Worm (Caenorhabditis elegans) whole organism, late embryonic: ENCODE measurements around the gene Y43F8B.28.

ENCODE experiments used
- C38D4.7 ChIP-seq: fragments of 200-800 bp; sonication (Bioruptor generic); optimal IDR thresholded peaks from 2 replicates; lab custom pipeline; 2018; ENCODE audit warnings: mild to moderate bottlenecking, missing genetic modification characterization, moderate library complexity, missing compliant biosample characterization
- F13H6.1 ChIP-seq: sonication (generic microtip); optimal IDR thresholded peaks from 2 replicates; lab custom pipeline; 2016; ENCODE audit warnings: missing genetic modification characterization, missing compliant biosample characterization
- K02D7.2 ChIP-seq: sonication (generic microtip); optimal IDR thresholded peaks from 2 replicates; lab custom pipeline; 2017; ENCODE audit warnings: mild to moderate bottlenecking, missing genetic modification characterization, missing compliant biosample characterization
- K09A11.1 ChIP-seq: sonication (generic microtip); optimal IDR thresholded peaks from 2 replicates; lab custom pipeline; 2017; ENCODE audit warnings: antibody characterized with exemption, mild to moderate bottlenecking, missing genetic modification characterization, missing compliant biosample characterization; ENCODE audit not compliant: insufficient read depth
- T23F11.4 ChIP-seq: fragments of 200-800 bp; sonication (Bioruptor generic); optimal IDR thresholded peaks from 2 replicates; lab custom pipeline; 2018; ENCODE audit warnings: mild to moderate bottlenecking, missing genetic modification characterization, missing compliant biosample characterization
- Y22D7AL.16 ChIP-seq: sonication (generic microtip); optimal IDR thresholded peaks from 2 replicates; lab custom pipeline; 2016; ENCODE audit warnings: missing genetic modification characterization, missing compliant biosample characterization
- ama-1 ChIP-seq: fragments of 150-350 bp; optimal IDR thresholded peaks from 2 replicates; lab custom pipeline; 2014
- ceh-18 ChIP-seq: sonication (generic microtip); optimal IDR thresholded peaks from 2 replicates; lab custom pipeline; 2016; ENCODE audit warnings: missing genetic modification characterization, missing compliant biosample characterization
- ceh-24 ChIP-seq: sonication (generic microtip); optimal IDR thresholded peaks from 2 replicates; lab custom pipeline; 2016; ENCODE audit warnings: mild to moderate bottlenecking, missing genetic modification characterization, missing compliant biosample characterization
- ceh-30 ChIP-seq: fragments of 150-350 bp; optimal IDR thresholded peaks from 2 replicates; lab custom pipeline; 2014; ENCODE audit warnings: missing biosample characterization, missing genetic modification characterization
- ceh-31 ChIP-seq: sonication (generic microtip); optimal IDR thresholded peaks from 2 replicates; lab custom pipeline; 2016; ENCODE audit warnings: missing genetic modification characterization, missing compliant biosample characterization
- ceh-45 ChIP-seq: fragments of 200-800 bp; sonication (Bioruptor generic); IDR thresholded peaks from 2 replicates; pipeline ENCODE4 v1.3.6; 2022; ENCODE audit warnings: missing genetic modification reagents, missing genetic modification characterization, missing compliant biosample characterization
- ceh-9 ChIP-seq: sonication (generic microtip); optimal IDR thresholded peaks from 2 replicates; lab custom pipeline; 2016; ENCODE audit warnings: mild to moderate bottlenecking, missing genetic modification characterization, inconsistent platforms, missing compliant biosample characterization
- che-1 ChIP-seq: sonication (generic microtip); optimal IDR thresholded peaks from 2 replicates; lab custom pipeline; 2016; ENCODE audit warnings: mild to moderate bottlenecking, missing genetic modification characterization, missing compliant biosample characterization
- dmd-4 ChIP-seq: sonication (generic microtip); optimal IDR thresholded peaks from 2 replicates; lab custom pipeline; 2016; ENCODE audit warnings: borderline replicate concordance, missing genetic modification characterization, missing compliant biosample characterization
- dve-1 ChIP-seq: sonication (generic microtip); optimal IDR thresholded peaks from 2 replicates; lab custom pipeline; 2017; ENCODE audit warnings: antibody characterized with exemption, mild to moderate bottlenecking, missing genetic modification characterization, missing compliant biosample characterization
- elt-4 ChIP-seq: sonication (generic microtip); optimal IDR thresholded peaks from 2 replicates; lab custom pipeline; 2016; ENCODE audit warnings: missing genetic modification characterization, missing compliant biosample characterization
- eyg-1 ChIP-seq: sonication (generic microtip); optimal IDR thresholded peaks from 2 replicates; lab custom pipeline; 2016; ENCODE audit warnings: missing genotype, missing genetic modification characterization, missing compliant biosample characterization
- fkh-10 ChIP-seq: fragments of 150-350 bp; optimal IDR thresholded peaks from 2 replicates; lab custom pipeline; 2014; ENCODE audit warnings: missing biosample characterization, missing genetic modification reagents, missing genetic modification characterization
- fkh-6 ChIP-seq: sonication (generic microtip); optimal IDR thresholded peaks from 2 replicates; lab custom pipeline; 2016; ENCODE audit warnings: missing genetic modification characterization, missing compliant biosample characterization
- hlh-13 ChIP-seq: fragments of 200-800 bp; sonication (Bioruptor generic); optimal IDR thresholded peaks from 2 replicates; lab custom pipeline; 2018; ENCODE audit warnings: mild to moderate bottlenecking, missing genetic modification characterization, missing compliant biosample characterization
- hlh-30 ChIP-seq: sonication (generic microtip); optimal IDR thresholded peaks from 2 replicates; lab custom pipeline; 2017; ENCODE audit warnings: antibody characterized with exemption, missing genetic modification characterization, missing compliant biosample characterization; ENCODE audit not compliant: insufficient read depth
- hlh-6 ChIP-seq: sonication (generic microtip); optimal IDR thresholded peaks from 2 replicates; lab custom pipeline; 2016; ENCODE audit warnings: missing genotype, missing genetic modification characterization, missing compliant biosample characterization
- hlh-8 ChIP-seq: sonication (generic microtip); optimal IDR thresholded peaks from 2 replicates; lab custom pipeline; 2016; ENCODE audit warnings: missing genotype, missing genetic modification characterization, missing compliant biosample characterization
- madf-2 ChIP-seq: sonication (generic microtip); optimal IDR thresholded peaks from 2 replicates; lab custom pipeline; 2017; ENCODE audit warnings: missing genetic modification characterization, missing compliant biosample characterization
- nfya-1 ChIP-seq: sonication (generic microtip); optimal IDR thresholded peaks from 2 replicates; lab custom pipeline; 2017; ENCODE audit warnings: missing genetic modification characterization, mild to moderate bottlenecking, missing compliant biosample characterization, antibody characterized with exemption, moderate library complexity
- nhr-232 ChIP-seq: sonication (generic microtip); optimal IDR thresholded peaks from 2 replicates; lab custom pipeline; 2016; ENCODE audit warnings: missing genetic modification characterization, missing compliant biosample characterization
- npax-4 ChIP-seq: sonication (generic microtip); optimal IDR thresholded peaks from 2 replicates; lab custom pipeline; 2016; ENCODE audit warnings: missing genetic modification characterization, missing compliant biosample characterization
- pax-1 ChIP-seq: fragments of 150-350 bp; optimal IDR thresholded peaks from 2 replicates; lab custom pipeline; 2014; ENCODE audit warnings: missing biosample characterization, missing genetic modification characterization
- pha-4 ChIP-seq: fragments of 150-350 bp; optimal IDR thresholded peaks from 2 replicates; lab custom pipeline; 2018; ENCODE audit warnings: missing biosample characterization, missing genetic modification reagents, missing genetic modification characterization
- sdc-2 ChIP-seq: sonication (generic microtip); optimal IDR thresholded peaks from 2 replicates; lab custom pipeline; 2016; ENCODE audit warnings: missing genotype, missing genetic modification characterization, missing compliant biosample characterization
- sox-2 ChIP-seq: fragments of 200-800 bp; sonication (Bioruptor generic); IDR thresholded peaks from 2 replicates; pipeline ENCODE4 v1.3.6; 2022; ENCODE audit warnings: missing genetic modification reagents, missing genetic modification characterization, missing compliant biosample characterization
- tbx-2 ChIP-seq: sonication (generic microtip); optimal IDR thresholded peaks from 2 replicates; lab custom pipeline; 2016; ENCODE audit warnings: missing genetic modification characterization, missing compliant biosample characterization
- tbx-7 ChIP-seq: sonication (generic microtip); optimal IDR thresholded peaks from 2 replicates; lab custom pipeline; 2016; ENCODE audit warnings: missing genotype, missing genetic modification characterization, missing compliant biosample characterization
- unc-3 ChIP-seq, 2 experiments: fragments of 200-800 bp in 1 of 2; sonication (Bioruptor generic) in 1 of 2; sonication (generic microtip) in 1 of 2; conservative IDR thresholded peaks in 1 of 2; optimal IDR thresholded peaks in 1 of 2; 2 replicates each; pipeline versions ENCODE4 v1.3.6 to Lab custom; 2016 to 2022; ENCODE audit warnings: missing compliant biosample characterization in 2 of 2, missing genetic modification characterization in 2 of 2, missing genetic modification reagents in 1 of 2
- unc-42 ChIP-seq: sonication (generic microtip); optimal IDR thresholded peaks from 2 replicates; lab custom pipeline; 2016; ENCODE audit warnings: missing genotype, missing genetic modification characterization, missing compliant biosample characterization

Gene Y43F8B.28

DNA sequence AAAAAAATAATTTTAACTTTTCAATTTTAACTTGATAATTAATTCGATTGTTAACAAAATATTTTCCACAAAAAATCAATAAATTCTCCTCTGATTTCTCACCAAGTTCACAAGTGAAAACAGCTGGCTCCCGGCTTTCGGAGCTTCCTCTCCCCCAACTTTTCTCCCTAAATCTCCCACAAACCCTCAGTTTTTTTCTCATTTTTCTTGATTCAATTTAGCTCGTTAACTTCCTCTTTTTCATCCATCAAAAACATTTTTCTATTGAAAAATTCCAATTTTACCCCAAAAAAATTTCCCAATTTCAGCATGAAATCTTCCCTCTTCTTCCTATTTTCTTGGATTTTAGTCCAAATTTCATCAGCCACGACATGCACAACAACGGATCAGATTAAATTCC, 14.7 kb upstream of the Y43F8B.28 start, which contains the start of gene Y43F8B.11:
Gene Y43F8B.11, plus strand, starts transcription at position 301 of the 400 bp plus-strand sequence.
- TF ChIP-seq unc-42 (tag; lab: Kevin White, UChicago) (no peak), unc-3 (GFP tag; conservative IDR thresholded peaks at IDR 0.05; lab: Robert Waterston, UW) (no peak), unc-3 (tag; optimal IDR thresholded peaks at IDR 0.05; lab: Kevin White, UChicago) (no peak), nfya-1 (tag; lab: Kevin White, UChicago) (no peak), ceh-30 (tag; lab: Kevin White, UChicago) (no peak), Y22D7AL.16 (tag; lab: Kevin White, UChicago) (no peak), ceh-31 (tag; lab: Kevin White, UChicago) (no peak), hlh-6 (no peak), C38D4.7 (GFP tag; lab: Kevin White, UChicago) (no peak), T23F11.4 (GFP tag; lab: Kevin White, UChicago) (no peak), hlh-8 (tag; lab: Kevin White, UChicago) (no peak), ceh-24 (no peak), K02D7.2 (tag; lab: Kevin White, UChicago) (no peak), F13H6.1 (no peak), hlh-30 (tag; lab: Kevin White, UChicago) (no peak), nhr-232 (tag; lab: Kevin White, UChicago) (no peak), elt-4 (tag; lab: Kevin White, UChicago) (no peak), tbx-7 (tag; lab: Kevin White, UChicago) (no peak)

DNA sequence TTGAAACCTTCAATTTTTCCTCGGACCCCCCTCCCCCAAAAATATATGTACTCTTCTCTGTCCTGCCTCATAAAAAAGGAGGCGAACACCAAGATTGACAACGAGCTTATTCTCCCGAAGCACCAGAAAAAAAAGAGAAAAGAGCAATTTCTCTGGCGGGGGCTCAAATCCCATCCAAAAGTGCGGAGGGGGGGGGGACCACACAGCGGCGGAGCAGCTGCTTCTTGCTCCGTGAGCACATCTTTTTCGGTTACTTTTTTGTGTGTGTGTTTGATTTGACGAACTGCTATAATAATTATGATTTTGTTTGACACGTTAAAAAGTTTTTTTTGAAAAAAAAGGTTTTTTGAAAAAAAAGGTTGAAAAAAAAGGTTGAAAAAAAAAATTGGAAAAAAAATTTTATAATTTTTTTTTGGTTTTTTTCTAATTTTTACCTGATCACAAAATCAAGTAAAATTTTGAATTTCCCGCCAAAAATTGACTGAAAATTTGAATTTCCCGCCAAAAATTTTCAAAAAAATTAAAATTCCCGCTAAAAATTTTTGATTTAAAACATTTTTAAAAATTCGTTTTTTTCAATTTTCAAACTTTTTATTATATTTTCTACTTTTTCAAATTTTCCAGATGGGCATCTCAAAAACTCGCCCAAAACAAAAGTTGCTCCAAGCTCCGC, 11.1 kb upstream of the Y43F8B.28 start, which contains the start of gene Y43F8B.10:
Gene Y43F8B.10, plus strand, starts transcription at position 623 of the 673 bp plus-strand sequence.
- TF ChIP-seq npax-4 (tag; lab: Kevin White, UChicago): no peak
- no peak for TF ChIP-seq dmd-4 (tag; lab: Kevin White, UChicago)
- no peak for TF ChIP-seq fkh-10 (GFP tag; lab: Kevin White, UChicago)
- no peak for TF ChIP-seq sox-2 (GFP tag; lab: Robert Waterston, UW)
- no peak for TF ChIP-seq pax-1
- no peak for TF ChIP-seq elt-4 (tag; lab: Kevin White, UChicago)
- no peak for TF ChIP-seq madf-2 (tag; lab: Kevin White, UChicago)

DNA sequence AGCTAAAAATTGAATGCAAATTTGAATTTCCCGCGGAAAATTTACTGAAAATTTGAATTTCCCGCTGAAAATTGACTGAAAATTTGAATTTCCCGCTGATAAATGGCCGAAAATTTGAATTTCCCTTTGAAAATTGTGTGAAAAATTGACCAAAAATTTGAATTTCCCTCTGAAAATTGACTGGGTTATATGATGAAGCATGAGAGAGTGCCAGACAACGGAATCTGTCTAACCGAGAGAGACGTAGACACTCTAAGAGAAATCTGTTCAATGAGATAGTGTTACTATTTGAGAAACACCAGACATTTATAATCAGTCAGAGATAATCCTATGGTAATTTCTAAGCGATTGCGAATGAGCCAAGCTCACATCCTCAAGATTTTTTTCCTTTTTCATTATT, 7.8 kb upstream of the Y43F8B.28 start:
- TF ChIP-seq ceh-31 (tag; lab: Kevin White, UChicago) (no peak), che-1 (tag; lab: Kevin White, UChicago) (no peak), hlh-6 (no peak), nhr-232 (tag; lab: Kevin White, UChicago) (no peak), ceh-45 (GFP tag; lab: Robert Waterston, UW) (no peak), F13H6.1 (no peak), elt-4 (tag; lab: Kevin White, UChicago) (no peak)

DNA sequence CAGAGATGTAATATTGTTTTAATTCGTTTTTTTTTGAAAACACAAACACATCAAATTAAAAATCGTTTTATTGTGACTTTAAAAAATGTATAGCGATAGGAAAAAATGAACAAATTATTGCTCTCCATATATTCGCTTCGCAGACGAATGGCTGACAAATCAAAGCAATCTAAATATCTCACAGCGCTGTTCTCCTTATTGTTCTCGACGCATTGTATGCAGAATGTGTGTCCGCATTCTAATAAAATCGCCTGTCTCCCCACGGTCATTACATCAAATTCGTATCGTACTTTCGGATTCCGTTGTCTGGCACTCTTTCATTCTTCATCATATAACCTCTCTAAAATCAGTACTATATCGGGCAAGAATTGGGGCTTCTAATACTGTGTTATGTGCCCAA, 7.3 kb upstream of the Y43F8B.28 start, which contains the start of gene Y43F8B.9:
Gene Y43F8B.9, plus strand, starts transcription at position 301 of the 400 bp plus-strand sequence.
- no peak for TF ChIP-seq T23F11.4 (GFP tag; lab: Kevin White, UChicago)
- TF ChIP-seq ceh-9 (tag; lab: Kevin White, UChicago): no peak
- TF ChIP-seq K09A11.1: no peak
- TF ChIP-seq ceh-18 (tag; lab: Kevin White, UChicago): no peak
- TF ChIP-seq elt-4 (tag; lab: Kevin White, UChicago): no peak
- no peak for TF ChIP-seq dve-1 (tag; lab: Kevin White, UChicago)
- no peak for TF ChIP-seq che-1 (tag; lab: Kevin White, UChicago)
- no peak for TF ChIP-seq eyg-1 (tag; lab: Kevin White, UChicago)
- TF ChIP-seq sox-2 (GFP tag; lab: Robert Waterston, UW): no peak
- TF ChIP-seq npax-4 (tag; lab: Kevin White, UChicago): no peak
- no peak for TF ChIP-seq fkh-6

DNA sequence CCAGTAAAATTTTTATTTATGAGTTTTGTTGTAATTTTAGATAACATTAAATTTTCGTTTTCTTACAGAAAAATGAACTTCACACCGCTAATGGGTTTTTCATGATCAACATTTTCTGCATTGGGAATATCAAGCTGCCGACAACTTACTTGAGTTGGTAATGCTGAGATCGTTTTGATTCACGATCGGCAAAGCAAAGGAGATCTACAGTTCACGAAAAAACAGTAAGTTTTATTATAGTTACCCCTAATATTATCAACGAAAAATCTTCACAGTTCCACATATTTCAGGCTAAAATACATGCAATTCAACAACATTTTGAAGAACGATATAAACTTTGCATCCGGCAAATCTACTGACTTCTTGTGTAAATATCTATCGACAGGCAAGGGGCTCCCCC, 2.6 kb upstream of the Y43F8B.28 start, which contains the start of gene Y43F8B.22:
Gene Y43F8B.22, plus strand, starts transcription at position 301 of the 400 bp plus-strand sequence.
- TF ChIP-seq unc-42 (tag; lab: Kevin White, UChicago): no peak
- no peak for TF ChIP-seq hlh-13
- TF ChIP-seq unc-3 (GFP tag; conservative IDR thresholded peaks at IDR 0.05; lab: Robert Waterston, UW): no peak
- no peak for TF ChIP-seq unc-3 (tag; optimal IDR thresholded peaks at IDR 0.05; lab: Kevin White, UChicago)
- TF ChIP-seq pha-4: no peak
- TF ChIP-seq ama-1: no peak
- TF ChIP-seq fkh-10 (GFP tag; lab: Kevin White, UChicago): no peak
- TF ChIP-seq tbx-2 (tag; lab: Kevin White, UChicago): no peak
- TF ChIP-seq sdc-2 (tag; lab: Kevin White, UChicago): no peak
- TF ChIP-seq, all 69 proteins: peak for 0
